Fruit fly (Drosophila melanogaster) whole organism, wandering third instar larva: ENCODE results near the gene NKCC.

Experiments used
- Dfd ChIP-seq: fragments of >200 bp; optimal IDR thresholded peaks from 2 replicates; lab custom pipeline; 2017; ENCODE audit warnings: missing biosample characterization, missing genetic modification characterization
- GATAd ChIP-seq: sonication (Bioruptor generic); optimal IDR thresholded peaks from 2 replicates; lab custom pipeline; 2016; ENCODE audit warnings: missing biosample characterization, missing genetic modification characterization
- Hr78 ChIP-seq: fragments of >200 bp; optimal IDR thresholded peaks from 2 replicates; lab custom pipeline; 2017; ENCODE audit warnings: missing biosample characterization, missing genetic modification characterization
- Mio ChIP-seq: sonication (Bioruptor generic); optimal IDR thresholded peaks from 2 replicates; lab custom pipeline; 2016; ENCODE audit warnings: missing biosample characterization, missing genetic modification characterization
- foxo ChIP-seq, 2 experiments: fragments of 200-800 bp; sonication (Bioruptor generic); optimal IDR thresholded peaks; 2 replicates in 1 of 2; 3 replicates in 1 of 2; lab custom pipeline; 2016 to 2017; ENCODE audit warnings: missing biosample characterization in 2 of 2, missing genetic modification characterization in 2 of 2
- h ChIP-seq: fragments of 200-800 bp; sonication (Bioruptor generic); optimal IDR thresholded peaks from 3 replicates; lab custom pipeline; 2016; ENCODE audit warnings: missing biosample characterization, mild to moderate bottlenecking, missing genetic modification characterization
- pan ChIP-seq: fragments of >200 bp; optimal IDR thresholded peaks from 2 replicates; lab custom pipeline; 2017
- rgr ChIP-seq: fragments of 200-800 bp; sonication (Bioruptor generic); optimal IDR thresholded peaks from 3 replicates; lab custom pipeline; 2016; ENCODE audit warnings: missing biosample characterization, mild to moderate bottlenecking, missing genetic modification characterization
- usp ChIP-seq: fragments of >200 bp; optimal IDR thresholded peaks from 2 replicates; lab custom pipeline; 2017; ENCODE audit warnings: missing biosample characterization, missing genetic modification characterization

- TF ChIP-seq h (GFP tag; lab: Kevin White, UChicago) (no peak), foxo (GFP tag; optimal IDR thresholded peaks at IDR 0.05; lab: Kevin White, UChicago) (no peak), rgr (no peak), usp (GFP tag; lab: Kevin White, UChicago) (no peak), Mio (GFP tag; lab: Kevin White, UChicago) (no peak), Dfd (no peak), pan (lab: Kevin White, UChicago) (no peak), GATAd (no peak), Hr78 (no peak)
These were observed 49.1 kb upstream of the NKCC start for dm6 chr3R:5551593-5551992.
